Worm (Caenorhabditis elegans): ENCODE results near the gene srsx-1.
A peak's percentile ranks its signal among the peaks of the same experiment; 100 is the strongest.

Gene srsx-1

ce11 chrV:17177967-17178366 is at the start of gene srsx-1:
Gene srsx-1 (minus strand): TSS chrV:17178067.
- TF ChIP-seq ceh-32 (tag; optimal IDR thresholded peaks at IDR 0.05; ENCODE audit: poor library complexity) (no peak), daf-8 (GFP tag; IDR thresholded peaks at IDR 0.05) (no peak), F26F4.8 (GFP tag; conservative IDR thresholded peaks at IDR 0.05) (no peak), hlh-11 (tag; optimal IDR thresholded peaks at IDR 0.05) (no peak), spr-1 (tag; optimal IDR thresholded peaks at IDR 0.05) (no peak)

- TF ChIP-seq nhr-28 (tag; optimal IDR thresholded peaks at IDR 0.05), result no peak
- peak; percentile 16 for TF ChIP-seq aha-1 (tag)
- TF ChIP-seq R02D3.7 (tag; optimal IDR thresholded peaks at IDR 0.05), result no peak
- TF ChIP-seq T26A8.4 (GFP tag; IDR thresholded peaks at IDR 0.05), result no peak
Observed at ce11 chrV:17226119-17226518, 48.3 kb upstream of the srsx-1 start, which contains the start of gene srh-112. Gene srh-112 (minus strand): TSS chrV:17226219.

ce11 chrV:17225389-17225788 is 47.5 kb upstream of the srsx-1 start, which contains the start of gene scl-25:
Gene scl-25 (plus strand): TSS chrV:17225689.
- no peak for TF ChIP-seq zfp-2 (tag; optimal IDR thresholded peaks at IDR 0.05)
- TF ChIP-seq unc-62 (GFP tag; optimal IDR thresholded peaks at IDR 0.05 in 1 of 2), result peak in 1 of 2 experiments; percentile 47
- TF ChIP-seq unc-62 (tag; optimal IDR thresholded peaks at IDR 0.05), result no peak
- TF ChIP-seq dve-1 (tag; optimal IDR thresholded peaks at IDR 0.05; ENCODE audit: insufficient read depth), result no peak
- TF ChIP-seq Y5F2A.4 (GFP tag; optimal IDR thresholded peaks at IDR 0.05), result no peak
- TF ChIP-seq skn-1 (tag; optimal IDR thresholded peaks at IDR 0.05), result no peak

ce11 chrV:17223305-17223704 is 45.4 kb upstream of the srsx-1 start, which contains the start of gene srh-252:
Gene srh-252 (minus strand): TSS chrV:17223405.
- TF ChIP-seq dmd-8 (GFP tag; IDR thresholded peaks at IDR 0.05), result no peak
- no peak for TF ChIP-seq dmd-6 (GFP tag; IDR thresholded peaks at IDR 0.05)
- TF ChIP-seq zfp-3 (GFP tag; conservative IDR thresholded peaks at IDR 0.05), result no peak
- no peak for TF ChIP-seq F10B5.3 (tag; optimal IDR thresholded peaks at IDR 0.05)
- TF ChIP-seq snpc-1.2 (GFP tag; IDR thresholded peaks at IDR 0.05), result no peak
- TF ChIP-seq ceh-82 (tag; optimal IDR thresholded peaks at IDR 0.05), result no peak
- TF ChIP-seq dpl-1 (GFP tag; optimal IDR thresholded peaks at IDR 0.05), result no peak
- no peak for TF ChIP-seq hif-1 (tag; optimal IDR thresholded peaks at IDR 0.05)
- no peak for TF ChIP-seq lin-39 (tag; optimal IDR thresholded peaks at IDR 0.05)
- no peak for TF ChIP-seq R02D3.7 (tag; optimal IDR thresholded peaks at IDR 0.05)
- no peak for TF ChIP-seq nhr-28 (tag; optimal IDR thresholded peaks at IDR 0.05)
- no peak for TF ChIP-seq ama-1 (optimal IDR thresholded peaks at IDR 0.05)
- TF ChIP-seq fos-1 (tag; optimal IDR thresholded peaks at IDR 0.05), result no peak
- no peak for TF ChIP-seq aly-2 (tag; optimal IDR thresholded peaks at IDR 0.05)
- TF ChIP-seq ceh-44 (GFP tag; IDR thresholded peaks at IDR 0.05), result no peak
- TF ChIP-seq nhr-41 (GFP tag; IDR thresholded peaks at IDR 0.05), result no peak
- no peak for TF ChIP-seq pha-4 (GFP tag; IDR thresholded peaks at IDR 0.05)
- no peak for TF ChIP-seq pha-4 (tag; optimal IDR thresholded peaks at IDR 0.05)
- no peak for TF ChIP-seq ZK337.2 (GFP tag; IDR thresholded peaks at IDR 0.05)

DNA sequence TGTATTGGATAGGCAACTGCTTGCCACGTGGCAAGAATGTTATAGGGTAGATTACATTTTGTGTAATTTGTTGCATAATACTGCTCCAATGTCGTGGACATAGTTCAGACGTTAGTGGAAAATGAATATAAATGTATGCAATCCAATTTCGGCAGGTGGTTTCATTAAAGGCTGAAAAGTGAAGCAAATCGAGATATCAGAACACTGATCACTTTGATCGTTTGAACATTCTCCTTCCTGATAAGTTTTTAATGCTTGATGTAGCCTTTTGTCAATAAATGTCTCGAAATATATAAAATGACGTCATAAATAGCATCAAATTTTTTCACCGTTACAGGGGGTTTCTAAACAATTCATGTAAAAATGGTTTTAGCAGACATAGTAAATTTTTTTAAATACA is 42.5 kb upstream of the srsx-1 start, which contains the start of gene srh-109:
srh-109 (minus strand) TSS at position 101 of the 400 bp plus-strand sequence.
- TF ChIP-seq mep-1 (tag; optimal IDR thresholded peaks at IDR 0.05) (no peak), pha-4 (GFP tag; IDR thresholded peaks at IDR 0.05) (no peak), pha-4 (tag; optimal IDR thresholded peaks at IDR 0.05) (no peak), nhr-237 (tag; optimal IDR thresholded peaks at IDR 0.05) (no peak), nhr-10 (tag; optimal IDR thresholded peaks at IDR 0.05) (no peak), spr-3 (GFP tag; optimal IDR thresholded peaks at IDR 0.05) (no peak), tag-97 (GFP tag; IDR thresholded peaks at IDR 0.05) (no peak)

All from whole organism, L4 larva.